Fruit fly (Drosophila melanogaster) whole organism, adult: ENCODE data around the gene CG7888.
A peak's percentile ranks its signal among the peaks of the same experiment; 100 is the strongest.

ENCODE experiments used
- CG11617 ChIP-seq: fragments of 200-800 bp; sonication (Bioruptor generic); optimal IDR thresholded peaks from 2 replicates; lab custom pipeline; 2017; ENCODE audit warnings: mild to moderate bottlenecking, missing biosample characterization, missing genetic modification reagents, missing genetic modification characterization
- CG12768 ChIP-seq: fragments of 200-800 bp; sonication (Bioruptor generic); optimal IDR thresholded peaks from 2 replicates; lab custom pipeline; 2017; ENCODE audit warnings: missing biosample characterization, missing genetic modification characterization, mild to moderate bottlenecking, moderate library complexity, missing genetic modification reagents
- CG14711 ChIP-seq: fragments of 200-800 bp; sonication (Bioruptor generic); optimal IDR thresholded peaks from 2 replicates; lab custom pipeline; 2018; ENCODE audit warnings: missing biosample characterization, mild to moderate bottlenecking, missing genetic modification characterization, moderate library complexity
- CG1620 ChIP-seq: fragments of 200-800 bp; sonication (Bioruptor generic); optimal IDR thresholded peaks from 2 replicates; lab custom pipeline; 2016; ENCODE audit warnings: missing biosample characterization, missing genetic modification characterization
- CG33017 ChIP-seq: fragments of 200-800 bp; sonication (Bioruptor generic); optimal IDR thresholded peaks from 2 replicates; lab custom pipeline; 2018; ENCODE audit warnings: missing biosample characterization, mild to moderate bottlenecking, missing genetic modification characterization, moderate library complexity
- CG5204 ChIP-seq: fragments of 200-800 bp; sonication (Bioruptor generic); optimal IDR thresholded peaks from 2 replicates; lab custom pipeline; 2016; ENCODE audit warnings: missing biosample characterization, missing genetic modification characterization
- CG7045 ChIP-seq: fragments of 200-800 bp; sonication (Bioruptor generic); optimal IDR thresholded peaks from 2 replicates; lab custom pipeline; 2017; ENCODE audit warnings: missing biosample characterization, mild to moderate bottlenecking, missing genetic modification characterization
- CG7101 ChIP-seq: fragments of 200-800 bp; sonication (Bioruptor generic); optimal IDR thresholded peaks from 2 replicates; lab custom pipeline; 2018; ENCODE audit warnings: missing biosample characterization, mild to moderate bottlenecking, missing genetic modification characterization, moderate library complexity
- Clk ChIP-seq: fragments of 200-800 bp; sonication (Bioruptor generic); optimal IDR thresholded peaks from 2 replicates; lab custom pipeline; 2017; ENCODE audit warnings: missing biosample characterization, missing genetic modification characterization
- Crg-1 ChIP-seq: fragments of 200-800 bp; sonication (Bioruptor generic); optimal IDR thresholded peaks from 2 replicates; lab custom pipeline; 2016; ENCODE audit warnings: missing biosample characterization, missing genetic modification characterization
- Hr96 ChIP-seq: fragments of 200-800 bp; sonication (Bioruptor generic); optimal IDR thresholded peaks from 2 replicates; lab custom pipeline; 2016; ENCODE audit warnings: missing biosample characterization, missing genetic modification characterization
- Mnt ChIP-seq: fragments of 200-800 bp; sonication (Bioruptor generic); optimal IDR thresholded peaks from 2 replicates; lab custom pipeline; 2016; ENCODE audit warnings: missing biosample characterization, mild to moderate bottlenecking, missing genetic modification characterization
- bab1 ChIP-seq: fragments of 200-800 bp; sonication (Bioruptor generic); optimal IDR thresholded peaks from 3 replicates; lab custom pipeline; 2019; ENCODE audit warnings: missing biosample characterization, mild to moderate bottlenecking, missing genetic modification characterization, moderate library complexity
- cic ChIP-seq: fragments of 200-800 bp; sonication (Bioruptor generic); optimal IDR thresholded peaks from 2 replicates; lab custom pipeline; 2017; ENCODE audit warnings: missing biosample characterization, mild to moderate bottlenecking, missing genetic modification characterization, moderate library complexity
- cnc ChIP-seq, 2 experiments: fragments of >200 bp; optimal IDR thresholded peaks; 2 replicates each; lab custom pipeline; 2017
- kay ChIP-seq: fragments of 200-800 bp; sonication (Bioruptor generic); peaks from one replicate; lab custom pipeline; 2016; ENCODE audit warnings: missing biosample characterization, missing genetic modification characterization, borderline replicate concordance
- ovo ChIP-seq: fragments of 200-800 bp; sonication (Bioruptor generic); optimal IDR thresholded peaks from 2 replicates; lab custom pipeline; 2016; ENCODE audit warnings: missing biosample characterization, missing genetic modification characterization
- pad ChIP-seq: fragments of 200-800 bp; sonication (Bioruptor generic); optimal IDR thresholded peaks from 3 replicates; lab custom pipeline; 2017; ENCODE audit warnings: missing biosample characterization, missing genetic modification characterization, mild to moderate bottlenecking, moderate library complexity, missing genetic modification reagents
- tj ChIP-seq: fragments of 200-800 bp; sonication (Bioruptor generic); optimal IDR thresholded peaks from 3 replicates; lab custom pipeline; 2017; ENCODE audit warnings: missing biosample characterization, mild to moderate bottlenecking, missing genetic modification characterization, moderate library complexity
- toe ChIP-seq: fragments of 200-800 bp; sonication (Bioruptor generic); optimal IDR thresholded peaks from 2 replicates; lab custom pipeline; 2016; ENCODE audit warnings: missing biosample characterization, missing genetic modification characterization

CG7888 gene

DNA sequence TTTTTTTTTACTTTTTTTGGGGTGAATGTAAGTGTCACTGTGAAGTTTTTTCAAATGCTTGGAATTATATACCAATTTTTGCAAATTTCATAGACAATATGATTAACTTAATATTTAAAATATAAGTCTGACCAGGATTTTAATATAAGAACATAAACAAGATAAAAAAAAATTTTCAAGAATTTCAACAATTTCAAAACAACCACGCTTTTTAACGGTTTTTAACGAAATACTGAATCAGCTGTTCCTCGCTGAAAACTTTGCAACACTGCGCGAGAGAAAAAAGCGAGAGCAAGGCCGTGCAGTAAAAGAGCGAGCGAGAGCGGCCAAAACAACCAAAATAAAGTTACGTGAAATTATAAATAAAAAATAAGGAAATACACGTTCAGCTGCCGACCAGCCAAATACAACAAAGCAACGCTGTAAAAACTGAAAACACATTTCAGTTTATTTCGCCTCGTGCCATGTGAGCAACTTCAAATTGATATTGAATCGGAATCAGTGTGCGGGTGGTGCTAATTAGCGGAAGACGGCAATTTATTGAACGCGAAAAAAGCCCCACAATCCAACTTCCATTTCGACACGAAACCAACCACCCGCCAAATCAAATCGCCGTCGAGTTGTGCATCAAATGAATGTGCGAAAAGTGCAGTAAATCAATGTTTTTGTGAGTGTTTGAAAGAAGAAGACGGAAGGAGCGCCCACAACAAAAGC lies 42.5 kb downstream of the CG7888 start, which contains the start of the genes CG46439, Iyd and CG33947:
Gene CG46439, minus strand, starts transcription at position 51 of the 714 bp plus-strand sequence.
Gene Iyd, minus strand, starts transcription at position 51 of the 714 bp plus-strand sequence.
Gene CG33947, plus strand, starts transcription at position 302 of the 714 bp plus-strand sequence.
- TF ChIP-seq cic (GFP tag; lab: Kevin White, UChicago) (peak; percentile 33), Mnt (peak; percentile 53), CG7101 (tag; lab: Kevin White, UChicago) (peak; percentile 29), kay (no peak), ovo (GFP tag; lab: Kevin White, UChicago) (no peak), bab1 (GFP tag; lab: Kevin White, UChicago) (peak; percentile 64), CG1620 (peak; percentile 8), pad (GFP tag; lab: Kevin White, UChicago) (no peak), CG12768 (GFP tag; lab: Kevin White, UChicago) (peak; percentile 43), Crg-1 (GFP tag; lab: Kevin White, UChicago) (peak; percentile 54), CG33017 (tag; lab: Kevin White, UChicago) (no peak), CG11617 (GFP tag; lab: Kevin White, UChicago) (no peak), tj (GFP tag; lab: Kevin White, UChicago) (peak; percentile 46)

DNA sequence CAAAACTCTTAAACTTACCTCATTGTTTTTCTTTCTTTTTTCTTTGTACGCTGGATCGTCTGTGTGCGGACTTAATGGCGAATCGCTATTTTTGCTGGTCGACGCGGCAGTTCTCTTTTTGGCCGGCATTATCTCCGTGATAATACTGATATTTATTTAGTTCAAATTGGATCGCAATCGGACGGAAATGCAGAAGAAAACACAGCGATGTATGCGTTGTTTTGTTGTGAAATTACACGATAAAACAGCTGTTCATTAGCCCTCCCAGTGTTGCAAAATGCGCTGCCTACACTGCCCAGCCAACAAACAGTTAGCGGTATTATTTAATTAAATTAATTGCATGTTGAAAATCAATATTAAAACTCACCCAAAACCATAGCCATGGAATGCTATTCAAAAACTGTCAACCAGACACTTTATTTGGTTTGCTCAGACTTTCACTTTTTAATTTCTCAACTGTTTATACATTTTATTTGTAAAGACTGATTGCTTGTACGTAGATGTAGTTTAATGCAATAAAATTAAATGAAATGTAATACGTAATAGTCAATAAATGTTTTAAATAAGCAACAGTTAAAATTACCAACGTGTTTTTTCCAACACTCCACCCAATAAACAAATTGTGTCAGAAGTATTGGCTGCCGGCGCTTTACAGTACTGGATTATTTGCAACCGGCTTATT lies 44.3 kb downstream of the CG7888 start, which contains the start of the genes Irbp18 and APP-BP1:
Gene Irbp18, minus strand, starts transcription at position 205 of the 682 bp plus-strand sequence.
Gene APP-BP1, plus strand, starts transcription at position 431 of the 682 bp plus-strand sequence.
- TF ChIP-seq toe (GFP tag; lab: Kevin White, UChicago) (peak; percentile 96), CG12768 (GFP tag; lab: Kevin White, UChicago) (peak; percentile 96), ovo (GFP tag; lab: Kevin White, UChicago) (peak; percentile 84), bab1 (GFP tag; lab: Kevin White, UChicago) (peak; percentile 95), CG1620 (peak; percentile 96), pad (GFP tag; lab: Kevin White, UChicago) (peak; percentile 89), CG14711 (tag; lab: Kevin White, UChicago) (peak; percentile 88), Mnt (peak; percentile 89), kay (peak; percentile 97), Crg-1 (GFP tag; lab: Kevin White, UChicago) (peak; percentile 98), CG5204 (GFP tag; lab: Kevin White, UChicago) (peak; percentile 96), tj (GFP tag; lab: Kevin White, UChicago) (peak; percentile 80), Hr96 (GFP tag; lab: Kevin White, UChicago) (peak; percentile 92), CG7101 (tag; lab: Kevin White, UChicago) (peak; percentile 92), CG33017 (tag; lab: Kevin White, UChicago) (peak; percentile 86), CG11617 (GFP tag; lab: Kevin White, UChicago) (peak; percentile 97), cic (GFP tag; lab: Kevin White, UChicago) (peak; percentile 71), CG7045 (GFP tag; lab: Kevin White, UChicago) (peak; percentile 93), cnc (optimal IDR thresholded peaks at IDR 0.05; lab: Kevin White, UChicago) (no peak), Clk (GFP tag; lab: Kevin White, UChicago) (peak; percentile 85)

DNA sequence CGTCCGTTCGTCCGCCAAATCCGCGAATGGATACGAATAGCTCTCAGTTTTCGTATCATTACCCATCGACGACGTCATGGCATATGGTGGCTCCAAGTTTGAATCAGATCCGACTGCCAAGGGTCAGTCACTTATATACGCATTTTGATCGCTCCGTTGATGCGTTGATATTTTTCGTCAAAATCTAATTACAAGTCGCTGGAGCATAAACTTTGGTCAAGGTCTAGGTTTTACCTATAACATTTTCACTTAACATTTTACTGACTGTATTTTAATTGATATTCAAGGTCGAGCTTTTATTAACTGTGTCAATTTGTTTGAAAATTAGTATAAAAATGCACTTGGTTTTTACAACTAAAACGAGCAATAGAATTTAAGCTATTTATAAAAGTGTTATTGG lies 47.8 kb downstream of the CG7888 start, which contains the start of gene Elo68beta:
Gene Elo68beta, minus strand, starts transcription at position 101 of the 400 bp plus-strand sequence.
- peak; percentile 19 for TF ChIP-seq kay
- no peak for TF ChIP-seq Clk (GFP tag; lab: Kevin White, UChicago)

DNA sequence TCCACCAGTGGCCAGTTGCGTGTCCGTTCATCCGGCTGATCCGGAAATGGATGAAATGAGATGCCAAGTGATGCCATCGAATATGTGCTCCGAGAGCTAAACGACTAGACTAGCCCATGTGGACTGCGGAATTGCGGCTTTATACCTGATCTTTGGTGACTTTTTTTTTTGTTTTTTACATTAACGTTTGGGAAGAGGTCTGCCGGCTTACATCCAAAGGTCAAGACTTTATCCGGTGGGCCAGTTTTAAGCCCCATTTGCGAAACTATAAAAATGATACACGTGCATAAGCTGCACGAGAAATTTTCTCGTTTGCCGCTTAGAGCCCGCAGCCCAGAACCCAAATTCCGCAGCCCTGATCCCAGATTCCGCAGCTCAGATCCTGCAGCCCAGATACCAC lies 49.1 kb downstream of the CG7888 start, which contains the start of gene Elo68alpha:
Gene Elo68alpha, minus strand, starts transcription at position 101 of the 400 bp plus-strand sequence.
- TF ChIP-seq Hr96 (GFP tag; lab: Kevin White, UChicago) (no peak), CG11617 (GFP tag; lab: Kevin White, UChicago) (no peak), CG7045 (GFP tag; lab: Kevin White, UChicago) (no peak), Crg-1 (GFP tag; lab: Kevin White, UChicago) (no peak), pad (GFP tag; lab: Kevin White, UChicago) (no peak), CG14711 (tag; lab: Kevin White, UChicago) (no peak), Mnt (no peak), ovo (GFP tag; lab: Kevin White, UChicago) (no peak), tj (GFP tag; lab: Kevin White, UChicago) (no peak), cic (GFP tag; lab: Kevin White, UChicago) (no peak), Clk (GFP tag; lab: Kevin White, UChicago) (no peak), CG5204 (GFP tag; lab: Kevin White, UChicago) (no peak), CG7101 (tag; lab: Kevin White, UChicago) (no peak)

DNA sequence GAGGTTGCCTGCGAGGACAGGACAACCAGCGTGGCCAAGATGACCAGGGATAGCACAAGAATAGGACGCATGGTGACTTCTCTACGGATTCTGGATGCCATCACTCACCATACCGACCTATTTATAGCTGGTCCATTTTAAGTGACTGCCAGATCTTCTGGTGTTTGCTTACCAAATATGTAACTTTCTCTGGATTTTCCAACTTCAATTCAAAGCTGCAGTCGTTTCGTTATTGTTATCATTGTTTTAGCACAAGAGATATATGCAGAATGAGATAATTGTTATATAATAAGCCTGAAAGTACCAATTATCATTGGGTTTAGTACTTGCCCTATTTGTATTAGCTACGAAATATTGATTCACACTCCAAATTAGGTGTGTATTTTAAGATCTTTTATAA lies 49.9 kb downstream of the CG7888 start, which contains the start of gene CG32071:
Gene CG32071, minus strand, starts transcription at position 101 of the 400 bp plus-strand sequence.
- no peak for TF ChIP-seq tj (GFP tag; lab: Kevin White, UChicago)

DNA sequence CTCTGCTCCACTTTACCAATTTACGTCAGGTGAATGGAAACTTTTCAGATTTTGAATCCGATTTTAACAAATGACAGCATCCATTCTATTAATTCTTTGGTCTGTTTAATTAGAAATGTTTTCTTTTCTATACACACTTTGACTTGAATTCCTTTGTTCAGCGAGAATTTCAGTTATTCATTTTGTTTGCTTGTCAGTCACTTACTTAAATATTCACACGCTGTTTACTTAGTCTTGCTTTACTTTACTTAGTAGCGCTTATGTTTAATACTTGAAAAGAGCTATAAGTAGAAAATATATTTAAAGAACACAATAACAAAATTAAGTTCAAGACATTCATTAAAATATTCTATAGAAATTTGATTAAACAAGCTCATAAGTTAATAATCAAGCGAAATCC lies 53.6 kb downstream of the CG7888 start, which contains the start of gene CG32073:
Gene CG32073, minus strand, starts transcription at position 151 of the 400 bp plus-strand sequence.
- TF ChIP-seq CG11617 (GFP tag; lab: Kevin White, UChicago): no peak
- no peak for TF ChIP-seq CG1620
- no peak for TF ChIP-seq kay
- TF ChIP-seq cic (GFP tag; lab: Kevin White, UChicago): no peak
- no peak for TF ChIP-seq CG14711 (tag; lab: Kevin White, UChicago)
- no peak for TF ChIP-seq Crg-1 (GFP tag; lab: Kevin White, UChicago)
- no peak for TF ChIP-seq toe (GFP tag; lab: Kevin White, UChicago)
- TF ChIP-seq pad (GFP tag; lab: Kevin White, UChicago): no peak
- no peak for TF ChIP-seq CG7045 (GFP tag; lab: Kevin White, UChicago)
- TF ChIP-seq ovo (GFP tag; lab: Kevin White, UChicago): no peak
